Worm (Caenorhabditis elegans): ENCODE results near the gene madf-11.
A peak's percentile ranks its signal among the peaks of the same experiment; 100 is the strongest.

madf-11 gene

ce11 chrIII:5588746-5589145, 14.5 kb downstream of the madf-11 start:
- TF ChIP-seq nhr-12 (tag; optimal IDR thresholded peaks at IDR 0.05): no peak
- no peak for TF ChIP-seq lsy-2 (tag; optimal IDR thresholded peaks at IDR 0.05)
- TF ChIP-seq ztf-1 (GFP tag; conservative IDR thresholded peaks at IDR 0.05): no peak
- no peak for TF ChIP-seq nhr-129 (tag; optimal IDR thresholded peaks at IDR 0.05)
- no peak for TF ChIP-seq gmeb-1 (tag; optimal IDR thresholded peaks at IDR 0.05)
- TF ChIP-seq C34F6.9 (tag; optimal IDR thresholded peaks at IDR 0.05): no peak
- TF ChIP-seq nhr-237 (tag; optimal IDR thresholded peaks at IDR 0.05): no peak
- no peak for TF ChIP-seq nhr-25 (tag; optimal IDR thresholded peaks at IDR 0.05)
- no peak for TF ChIP-seq elt-3 (tag; optimal IDR thresholded peaks at IDR 0.05)
- no peak for TF ChIP-seq ztf-4 (tag; optimal IDR thresholded peaks at IDR 0.05)
- TF ChIP-seq nhr-77 (tag; optimal IDR thresholded peaks at IDR 0.05): no peak
- TF ChIP-seq sma-3 (GFP tag; optimal IDR thresholded peaks at IDR 0.05): no peak
- no peak for TF ChIP-seq lin-13 (GFP tag; optimal IDR thresholded peaks at IDR 0.05)
- no peak for TF ChIP-seq nhr-23 (tag; optimal IDR thresholded peaks at IDR 0.05)
- TF ChIP-seq F13H6.1 (tag; optimal IDR thresholded peaks at IDR 0.05): no peak

ce11 chrIII:5586925-5587324, 16.4 kb downstream of the madf-11 start, which contains the start of gene F56D2.2:
Gene F56D2.2, plus strand, starts transcription at chrIII:5587263.
- TF ChIP-seq sma-3 (GFP tag; optimal IDR thresholded peaks at IDR 0.05) (no peak), unc-62 (GFP tag; optimal IDR thresholded peaks at IDR 0.05) (no peak), dmd-4 (tag; optimal IDR thresholded peaks at IDR 0.05) (no peak), gmeb-1 (tag; optimal IDR thresholded peaks at IDR 0.05) (peak; percentile 74), peb-1 (tag; optimal IDR thresholded peaks at IDR 0.05) (no peak), nhr-11 (tag; optimal IDR thresholded peaks at IDR 0.05) (no peak), unc-55 (GFP tag; optimal IDR thresholded peaks at IDR 0.05) (peak; percentile 60), nhr-129 (tag; optimal IDR thresholded peaks at IDR 0.05) (peak; percentile 4), alr-1 (tag; optimal IDR thresholded peaks at IDR 0.05) (no peak), nhr-12 (tag; optimal IDR thresholded peaks at IDR 0.05) (no peak), lsy-2 (tag; optimal IDR thresholded peaks at IDR 0.05) (peak in 1 of 2 experiments; percentile 35)

ce11 chrIII:5585711-5586110, 17.6 kb downstream of the madf-11 start:
- TF ChIP-seq ceh-16 (tag; optimal IDR thresholded peaks at IDR 0.05): no peak
- TF ChIP-seq dmd-4 (tag; optimal IDR thresholded peaks at IDR 0.05): no peak
- no peak for TF ChIP-seq sem-4 (tag; optimal IDR thresholded peaks at IDR 0.05)
- no peak for TF ChIP-seq peb-1 (tag; optimal IDR thresholded peaks at IDR 0.05)
- no peak for TF ChIP-seq ztf-11 (tag; optimal IDR thresholded peaks at IDR 0.05)
- no peak for TF ChIP-seq blmp-1 (tag; optimal IDR thresholded peaks at IDR 0.05; ENCODE audit: insufficient read depth)
- TF ChIP-seq C34F6.9 (tag; optimal IDR thresholded peaks at IDR 0.05): no peak
- TF ChIP-seq mbf-1 (tag; optimal IDR thresholded peaks at IDR 0.05): no peak
- TF ChIP-seq fos-1 (tag; optimal IDR thresholded peaks at IDR 0.05): no peak
- no peak for TF ChIP-seq nhr-21 (tag; optimal IDR thresholded peaks at IDR 0.05)
- no peak for TF ChIP-seq unc-62 (GFP tag; optimal IDR thresholded peaks at IDR 0.05)
- no peak for TF ChIP-seq lin-11 (tag; optimal IDR thresholded peaks at IDR 0.05)

ce11 chrIII:5584647-5585046, 18.6 kb downstream of the madf-11 start, which contains the start of gene F56D2.3:
Gene F56D2.3, plus strand, starts transcription at chrIII:5584947.
- no peak for TF ChIP-seq nhr-237 (tag; optimal IDR thresholded peaks at IDR 0.05)
- TF ChIP-seq ceh-82 (tag; optimal IDR thresholded peaks at IDR 0.05): no peak
- no peak for TF ChIP-seq ztf-1 (GFP tag; conservative IDR thresholded peaks at IDR 0.05)
- no peak for TF ChIP-seq nhr-10 (tag; optimal IDR thresholded peaks at IDR 0.05)
- TF ChIP-seq nhr-12 (tag; optimal IDR thresholded peaks at IDR 0.05): no peak
- no peak for TF ChIP-seq ztf-11 (tag; optimal IDR thresholded peaks at IDR 0.05)
- TF ChIP-seq Y55F3AM.14 (GFP tag; optimal IDR thresholded peaks at IDR 0.05): no peak
- no peak for TF ChIP-seq nhr-11 (tag; optimal IDR thresholded peaks at IDR 0.05)
- TF ChIP-seq C34F6.9 (tag; optimal IDR thresholded peaks at IDR 0.05): no peak
- TF ChIP-seq nhr-23 (tag; optimal IDR thresholded peaks at IDR 0.05): no peak
- no peak for TF ChIP-seq mdl-1 (tag; optimal IDR thresholded peaks at IDR 0.05)
- TF ChIP-seq skn-1 (tag; optimal IDR thresholded peaks at IDR 0.05): no peak
- no peak for TF ChIP-seq lsy-2 (tag; optimal IDR thresholded peaks at IDR 0.05)
- TF ChIP-seq gmeb-1 (tag; optimal IDR thresholded peaks at IDR 0.05): no peak

- TF ChIP-seq peb-1 (tag; optimal IDR thresholded peaks at IDR 0.05): no peak
- TF ChIP-seq unc-55 (GFP tag; optimal IDR thresholded peaks at IDR 0.05): no peak
- TF ChIP-seq sem-4 (tag; optimal IDR thresholded peaks at IDR 0.05): no peak
- no peak for TF ChIP-seq alr-1 (tag; optimal IDR thresholded peaks at IDR 0.05)
- TF ChIP-seq nhr-77 (tag; optimal IDR thresholded peaks at IDR 0.05): no peak
- no peak for TF ChIP-seq nhr-10 (tag; optimal IDR thresholded peaks at IDR 0.05)
- no peak for TF ChIP-seq snpc-4 (tag; optimal IDR thresholded peaks at IDR 0.05)
- no peak for TF ChIP-seq nhr-25 (tag; optimal IDR thresholded peaks at IDR 0.05)
- TF ChIP-seq dmd-4 (tag; optimal IDR thresholded peaks at IDR 0.05): no peak
- TF ChIP-seq ceh-82 (tag; optimal IDR thresholded peaks at IDR 0.05): no peak
- TF ChIP-seq ceh-16 (tag; optimal IDR thresholded peaks at IDR 0.05): no peak
- no peak for TF ChIP-seq nhr-237 (tag; optimal IDR thresholded peaks at IDR 0.05)
- no peak for TF ChIP-seq lin-39 (tag; optimal IDR thresholded peaks at IDR 0.05)
- no peak for TF ChIP-seq aly-2 (tag; optimal IDR thresholded peaks at IDR 0.05)
- TF ChIP-seq blmp-1 (tag; optimal IDR thresholded peaks at IDR 0.05; ENCODE audit: insufficient read depth): no peak
- TF ChIP-seq elt-3 (tag; optimal IDR thresholded peaks at IDR 0.05): no peak
- no peak for TF ChIP-seq sma-3 (GFP tag; optimal IDR thresholded peaks at IDR 0.05)
- TF ChIP-seq unc-62 (GFP tag; optimal IDR thresholded peaks at IDR 0.05): no peak
- no peak for TF ChIP-seq sma-9 (GFP tag; optimal IDR thresholded peaks at IDR 0.05)
- no peak for TF ChIP-seq sma-9 (tag; optimal IDR thresholded peaks at IDR 0.05)
- TF ChIP-seq mdl-1 (tag; optimal IDR thresholded peaks at IDR 0.05): no peak
Observed at ce11 chrIII:5582766-5583165, 20.5 kb downstream of the madf-11 start, which contains the start of the genes F56D2.8 and uev-2. Gene F56D2.8, minus strand, starts transcription at chrIII:5582866. Gene uev-2, plus strand, starts transcription at chrIII:5583125.

Data from whole organism, L2 larva.